Worm (Caenorhabditis elegans) whole organism, L4 larva: ENCODE results near the gene Y37A1B.4.

Source experiments
- F10B5.3 ChIP-seq: sonication (generic microtip); optimal IDR thresholded peaks from 2 replicates; lab custom pipeline; 2016; ENCODE audit warnings: mild to moderate bottlenecking, missing genetic modification characterization, missing compliant biosample characterization
- F37D6.2 ChIP-seq: sonication (generic microtip); optimal IDR thresholded peaks from 2 replicates; lab custom pipeline; 2016; ENCODE audit warnings: mild to moderate bottlenecking, missing genetic modification characterization, missing compliant biosample characterization
- F44E2.7 ChIP-seq: fragments of 200-800 bp; sonication (Bioruptor generic); IDR thresholded peaks from 2 replicates; pipeline ENCODE4 v2.1.2; 2022; ENCODE audit warnings: missing genetic modification characterization, missing compliant biosample characterization
- F49E8.2 ChIP-seq: sonication (generic microtip); optimal IDR thresholded peaks from 2 replicates; lab custom pipeline; 2016; ENCODE audit warnings: missing compliant biosample characterization, mild to moderate bottlenecking, missing genetic modification characterization, borderline replicate concordance
- Y5F2A.4 ChIP-seq: fragments of 200-800 bp; sonication (Bioruptor generic); optimal IDR thresholded peaks from 2 replicates; lab custom pipeline; 2018; ENCODE audit warnings: mild to moderate bottlenecking, missing genetic modification characterization, missing compliant biosample characterization
- aha-1 ChIP-seq: fragments of 150-350 bp; peaks from one replicate; lab custom pipeline; 2014; ENCODE audit warnings: missing biosample characterization, missing genetic modification characterization
- arid-1 ChIP-seq: fragments of 200-800 bp; sonication (Bioruptor generic); conservative IDR thresholded peaks from 2 replicates; pipeline ENCODE4 v1.3.6; 2022; ENCODE audit warnings: missing genetic modification reagents, missing genetic modification characterization, missing compliant biosample characterization
- ceh-32 ChIP-seq: sonication (generic microtip); optimal IDR thresholded peaks from 2 replicates; lab custom pipeline; 2016; ENCODE audit warnings: mild to moderate bottlenecking, missing genetic modification characterization, missing compliant biosample characterization; ENCODE audit not compliant: poor library complexity
- ctbp-1 ChIP-seq: fragments of 200-800 bp; sonication (Bioruptor generic); IDR thresholded peaks from 2 replicates; pipeline ENCODE4 v1.3.6; 2022; ENCODE audit warnings: missing genetic modification reagents, missing genetic modification characterization, missing compliant biosample characterization
- daf-12 ChIP-seq: fragments of 150-350 bp; optimal IDR thresholded peaks from 2 replicates; lab custom pipeline; 2014; ENCODE audit warnings: missing biosample characterization, missing genetic modification reagents, missing genetic modification characterization
- daf-16 ChIP-seq, 3 experiments: sonication (generic microtip); optimal IDR thresholded peaks; 2 replicates each; lab custom pipeline; 2016 to 2017; ENCODE audit warnings: missing genetic modification characterization in 3 of 3, missing genetic modification reagents in 3 of 3, mild to moderate bottlenecking in 2 of 3, missing compliant biosample characterization in 2 of 3, missing biosample characterization in 1 of 3, moderate library complexity in 1 of 3
- daf-19 ChIP-seq: fragments of 200-800 bp; sonication (Bioruptor generic); conservative IDR thresholded peaks from 2 replicates; pipeline ENCODE4 v1.3.6; 2022; ENCODE audit warnings: missing genetic modification characterization, missing compliant biosample characterization
- dmd-9 ChIP-seq: fragments of 200-800 bp; sonication (Bioruptor generic); IDR thresholded peaks from 2 replicates; pipeline ENCODE4 v1.3.6; 2022; ENCODE audit warnings: missing genetic modification reagents, missing genetic modification characterization, missing compliant biosample characterization
- hlh-30 ChIP-seq: sonication (generic microtip); optimal IDR thresholded peaks from 2 replicates; lab custom pipeline; 2017; ENCODE audit warnings: antibody characterized with exemption, mild to moderate bottlenecking, missing genetic modification characterization, missing compliant biosample characterization; ENCODE audit not compliant: insufficient read depth
- lim-7 ChIP-seq: fragments of 200-800 bp; sonication (Bioruptor generic); IDR thresholded peaks from 2 replicates; pipeline ENCODE4 v1.3.6; 2022; ENCODE audit warnings: missing genetic modification characterization, missing compliant biosample characterization
- lin-1 ChIP-seq: fragments of 200-800 bp; sonication (Bioruptor generic); IDR thresholded peaks from 2 replicates; pipeline ENCODE4 v1.3.6; 2022; ENCODE audit warnings: missing genetic modification reagents, missing genetic modification characterization, missing compliant biosample characterization
- lin-38 ChIP-seq: fragments of 200-800 bp; sonication (Bioruptor generic); IDR thresholded peaks from 2 replicates; pipeline ENCODE4 v1.3.6; 2022; ENCODE audit warnings: missing genetic modification reagents, missing genetic modification characterization, missing compliant biosample characterization
- lir-3 ChIP-seq: sonication (generic microtip); optimal IDR thresholded peaks from 2 replicates; lab custom pipeline; 2016; ENCODE audit warnings: mild to moderate bottlenecking, missing genetic modification characterization, missing compliant biosample characterization
- madf-5 ChIP-seq, 2 experiments: fragments of 200-800 bp; sonication (Bioruptor generic); IDR thresholded peaks; 2 replicates each; pipeline ENCODE4 v1.3.6; 2022; ENCODE audit warnings: missing compliant biosample characterization in 2 of 2, missing genetic modification characterization in 2 of 2
- mdl-1 ChIP-seq, 2 experiments: fragments of 150-350 bp in 1 of 2; sonication (generic microtip) in 1 of 2; optimal IDR thresholded peaks; 2 replicates each; lab custom pipeline; 2014 to 2017; ENCODE audit warnings: missing biosample characterization in 2 of 2, missing genetic modification characterization in 2 of 2
- mdt-29 ChIP-seq: fragments of 200-800 bp; sonication (Bioruptor generic); IDR thresholded peaks from 2 replicates; pipeline ENCODE4 v1.3.6; 2022; ENCODE audit warnings: missing genetic modification reagents, missing genetic modification characterization, missing compliant biosample characterization
- mxl-3 ChIP-seq: fragments of 200-800 bp; sonication (Bioruptor generic); optimal IDR thresholded peaks from 2 replicates; lab custom pipeline; 2018; ENCODE audit warnings: mild to moderate bottlenecking, missing genetic modification characterization, missing compliant biosample characterization
- nhr-102 ChIP-seq: sonication (generic microtip); optimal IDR thresholded peaks from 2 replicates; lab custom pipeline; 2016; ENCODE audit warnings: mild to moderate bottlenecking, missing genetic modification characterization, moderate library complexity, missing compliant biosample characterization
- nhr-11 ChIP-seq: fragments of 150-350 bp; optimal IDR thresholded peaks from 2 replicates; lab custom pipeline; 2014; ENCODE audit warnings: missing biosample characterization, missing genetic modification characterization
- nhr-25 ChIP-seq: sonication (generic microtip); optimal IDR thresholded peaks from 2 replicates; lab custom pipeline; 2017; ENCODE audit warnings: missing genetic modification characterization, mild to moderate bottlenecking, missing compliant biosample characterization, antibody characterized with exemption, moderate library complexity, borderline replicate concordance; ENCODE audit not compliant: insufficient read depth
- nhr-28 ChIP-seq: fragments of 150-350 bp; optimal IDR thresholded peaks from 2 replicates; lab custom pipeline; 2014; ENCODE audit warnings: missing biosample characterization, missing genetic modification characterization
- nhr-42 ChIP-seq: fragments of 200-800 bp; sonication (Bioruptor generic); IDR thresholded peaks from 2 replicates; pipeline ENCODE4 v1.3.6; 2022; ENCODE audit warnings: missing genetic modification characterization, missing compliant biosample characterization
- nhr-48 ChIP-seq: sonication (generic microtip); optimal IDR thresholded peaks from 2 replicates; lab custom pipeline; 2016; ENCODE audit warnings: mild to moderate bottlenecking, missing genetic modification characterization, missing compliant biosample characterization
- nhr-76 ChIP-seq: fragments of 150-350 bp; optimal IDR thresholded peaks from 2 replicates; lab custom pipeline; 2014; ENCODE audit warnings: missing biosample characterization, missing genetic modification characterization
- nhr-77 ChIP-seq: fragments of 150-350 bp; optimal IDR thresholded peaks from 2 replicates; lab custom pipeline; 2014; ENCODE audit warnings: missing biosample characterization, missing genetic modification characterization
- pha-4 ChIP-seq, 2 experiments: fragments of 150-350 bp in 1 of 2; fragments of 200-800 bp in 1 of 2; sonication (Bioruptor generic) in 1 of 2; IDR thresholded peaks in 1 of 2; optimal IDR thresholded peaks in 1 of 2; 2 replicates each; pipeline versions ENCODE4 v1.3.6 to Lab custom; 2014 to 2022; ENCODE audit warnings: missing genetic modification characterization in 2 of 2, missing genetic modification reagents in 2 of 2, missing biosample characterization in 1 of 2, missing compliant biosample characterization in 1 of 2
- pqm-1 ChIP-seq: sonication (generic microtip); optimal IDR thresholded peaks from 2 replicates; lab custom pipeline; 2017; ENCODE audit warnings: missing biosample characterization, missing genetic modification characterization
- sdz-12 ChIP-seq: fragments of 200-800 bp; sonication (Bioruptor generic); optimal IDR thresholded peaks from 2 replicates; lab custom pipeline; 2018; ENCODE audit warnings: mild to moderate bottlenecking, missing genetic modification characterization, missing compliant biosample characterization
- skn-1 ChIP-seq: fragments of 150-350 bp; optimal IDR thresholded peaks from 2 replicates; lab custom pipeline; 2014; ENCODE audit warnings: missing biosample characterization, missing genetic modification characterization
- snpc-1.2 ChIP-seq: fragments of 200-800 bp; sonication (Bioruptor generic); IDR thresholded peaks from 2 replicates; pipeline ENCODE4 v1.3.6; 2022; ENCODE audit warnings: missing genetic modification reagents, missing genetic modification characterization, missing compliant biosample characterization
- snpc-4 ChIP-seq: fragments of 150-350 bp; optimal IDR thresholded peaks from 2 replicates; lab custom pipeline; 2014; ENCODE audit warnings: missing biosample characterization, missing genetic modification characterization
- spr-1 ChIP-seq: sonication (generic microtip); optimal IDR thresholded peaks from 2 replicates; lab custom pipeline; 2016; ENCODE audit warnings: mild to moderate bottlenecking, missing genetic modification characterization, missing compliant biosample characterization
- spr-3 ChIP-seq: fragments of 200-800 bp; sonication (Bioruptor generic); optimal IDR thresholded peaks from 2 replicates; lab custom pipeline; 2018; ENCODE audit warnings: mild to moderate bottlenecking, missing genetic modification characterization, missing compliant biosample characterization
- zfp-2 ChIP-seq: sonication (generic microtip); optimal IDR thresholded peaks from 2 replicates; lab custom pipeline; 2016; ENCODE audit warnings: mild to moderate bottlenecking, missing genetic modification characterization, missing compliant biosample characterization
- zip-11 ChIP-seq: fragments of 200-800 bp; sonication (Bioruptor generic); IDR thresholded peaks from 2 replicates; pipeline ENCODE4 v1.3.6; 2022; ENCODE audit warnings: missing genetic modification characterization, missing compliant biosample characterization
- ztf-7 ChIP-seq: fragments of 150-350 bp; optimal IDR thresholded peaks from 2 replicates; lab custom pipeline; 2014; ENCODE audit warnings: missing biosample characterization, missing genetic modification characterization

The Y37A1B.4 gene

DNA sequence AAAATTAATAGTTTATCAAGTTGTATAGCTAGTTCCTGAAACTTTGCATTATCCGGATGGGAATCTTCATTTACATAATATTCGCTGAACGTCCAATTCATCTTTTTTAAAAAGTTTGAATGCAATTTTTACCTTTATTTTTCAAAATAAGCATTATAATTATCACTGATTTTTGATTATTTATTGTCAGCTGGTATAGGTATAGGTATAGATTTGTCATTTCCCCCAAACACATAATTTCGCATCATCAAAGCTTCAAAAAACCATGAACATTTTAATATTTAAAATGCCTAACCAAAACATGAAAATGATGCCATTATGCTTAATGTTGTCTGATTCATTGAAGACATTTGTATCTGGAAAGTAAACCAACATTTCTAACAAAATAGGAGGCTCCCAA, 44.7 kb downstream of the Y37A1B.4 start, which contains the start of gene srw-63:
Gene srw-63, minus strand, starts transcription at position 101 of the 400 bp plus-strand sequence.
- no peak for TF ChIP-seq dmd-9 (GFP tag; lab: Robert Waterston, UW)
- TF ChIP-seq aha-1 (tag; lab: Kevin White, UChicago), result peak; percentile 22
- no peak for TF ChIP-seq snpc-1.2 (GFP tag; lab: Robert Waterston, UW)
- TF ChIP-seq nhr-76 (tag; lab: Kevin White, UChicago), result no peak
- TF ChIP-seq nhr-102 (tag; lab: Kevin White, UChicago), result no peak

ce11 chrIV:14013692-14014091, 46.8 kb downstream of the Y37A1B.4 start:
- TF ChIP-seq F10B5.3 (tag; lab: Kevin White, UChicago), result peak; percentile 50
- 0 out of 4 replicates have a peak, but pooled peaks of 1 of the 2 experiments have one; percentile 49 for TF ChIP-seq madf-5 (GFP tag; IDR thresholded peaks at IDR 0.05; lab: Robert Waterston, UW)
- no peak for TF ChIP-seq nhr-77 (tag; lab: Kevin White, UChicago)
- TF ChIP-seq nhr-48, result peak; percentile 37
- peak; percentile 51 for TF ChIP-seq lir-3
- no peak; the same call in 1 of the 2 replicates for TF ChIP-seq lin-38 (GFP tag; lab: Robert Waterston, UW)
- TF ChIP-seq nhr-76 (tag; lab: Kevin White, UChicago), result no peak
- TF ChIP-seq daf-19 (GFP tag; lab: Robert Waterston, UW), result peak; percentile 78; the same call in 1 of the 2 replicates
- no peak for TF ChIP-seq dmd-9 (GFP tag; lab: Robert Waterston, UW)
- TF ChIP-seq mdl-1 (tag; optimal IDR thresholded peaks at IDR 0.05; lab: Kevin White, UChicago), result peak in 1 of 2 experiments; percentile 31
- TF ChIP-seq pqm-1 (tag; lab: Kevin White, UChicago), result no peak
- no peak for TF ChIP-seq nhr-25 (tag; lab: Kevin White, UChicago)
- no peak for TF ChIP-seq mxl-3 (GFP tag; lab: Kevin White, UChicago)
- no peak for TF ChIP-seq nhr-28
- TF ChIP-seq aha-1 (tag; lab: Kevin White, UChicago), result peak; percentile 69
- peak; percentile 4 for TF ChIP-seq F37D6.2 (tag; lab: Kevin White, UChicago)
- TF ChIP-seq daf-16 (GFP tag; optimal IDR thresholded peaks at IDR 0.05; lab: Kevin White, UChicago), result peak in 1 of 2 experiments; percentile 77
- TF ChIP-seq daf-16 (tag; optimal IDR thresholded peaks at IDR 0.05; lab: Kevin White, UChicago), result no peak
- peak; percentile 66; the same call in 1 of the 2 replicates for TF ChIP-seq mdt-29 (GFP tag; lab: Robert Waterston, UW)
- TF ChIP-seq nhr-11 (tag; lab: Kevin White, UChicago), result peak; percentile 16
- TF ChIP-seq spr-1 (tag; lab: Kevin White, UChicago), result peak; percentile 46
- TF ChIP-seq nhr-42, result no peak
- peak; percentile 22 for TF ChIP-seq hlh-30 (tag; lab: Kevin White, UChicago)
- TF ChIP-seq spr-3, result no peak
- peak; percentile 99 for TF ChIP-seq snpc-1.2 (GFP tag; lab: Robert Waterston, UW)
- TF ChIP-seq sdz-12 (GFP tag; lab: Kevin White, UChicago), result peak; percentile 32
- no peak for TF ChIP-seq lin-1
- no peak for TF ChIP-seq zip-11
- TF ChIP-seq ceh-32 (tag; lab: Kevin White, UChicago), result no peak
- TF ChIP-seq snpc-4 (tag; lab: Kevin White, UChicago), result peak; percentile 87
- no peak for TF ChIP-seq zfp-2 (tag; lab: Kevin White, UChicago)
- TF ChIP-seq pha-4 (GFP tag; IDR thresholded peaks at IDR 0.05; lab: Robert Waterston, UW), result peak; percentile 59; the same call in 1 of the 2 replicates
- TF ChIP-seq pha-4 (tag; optimal IDR thresholded peaks at IDR 0.05; lab: Kevin White, UChicago), result no peak
- no peak for TF ChIP-seq daf-12 (tag; lab: Kevin White, UChicago)
- peak; percentile 76 for TF ChIP-seq ztf-7 (tag; lab: Kevin White, UChicago)
- peak; percentile 64; the same call in 1 of the 2 replicates for TF ChIP-seq lim-7
- no peak; the same call in 1 of the 2 replicates for TF ChIP-seq ctbp-1
- TF ChIP-seq Y5F2A.4, result peak; percentile 8
- no peak for TF ChIP-seq skn-1
- no peak for TF ChIP-seq F44E2.7 (GFP tag; lab: Robert Waterston, UW)
- peak; percentile 50 for TF ChIP-seq F49E8.2 (tag; lab: Kevin White, UChicago)
- no peak; the same call in 1 of the 2 replicates for TF ChIP-seq arid-1 (GFP tag; lab: Robert Waterston, UW)
